Fruit fly (Drosophila melanogaster): Measurements from ENCODE around the gene Jig.

The Jig gene

DNA sequence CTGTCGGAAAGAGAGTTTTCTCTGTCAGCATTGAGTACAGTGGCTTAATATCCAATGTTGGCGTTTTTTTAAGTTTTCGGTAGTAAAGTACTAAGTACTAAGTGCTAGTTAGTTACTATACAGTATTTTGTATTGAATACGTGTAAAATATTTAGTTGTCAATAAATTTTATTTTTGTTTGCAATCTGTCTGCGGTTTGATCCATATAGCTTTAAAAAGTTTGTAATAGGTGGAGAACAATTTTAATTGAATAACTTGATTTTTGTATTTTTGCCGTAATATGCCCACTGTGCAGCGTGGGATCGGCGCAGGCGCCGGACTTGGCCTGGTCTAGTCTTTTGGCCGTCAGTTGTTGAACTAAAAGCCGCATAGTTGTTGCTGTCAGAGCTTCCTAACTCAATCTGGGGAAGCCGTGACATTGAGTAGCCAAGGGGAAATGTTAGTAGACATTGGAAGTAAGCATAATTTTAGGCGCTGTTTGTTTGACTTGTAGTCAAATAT lies 2.3 kb upstream of the Jig start (continued):
- TF ChIP-seq pnt (GFP tag; optimal IDR thresholded peaks at IDR 0.05) (peak; percentile 84), jumu (GFP tag; optimal IDR thresholded peaks at IDR 0.05) (peak; percentile 88), trh (GFP tag; optimal IDR thresholded peaks at IDR 0.05) (peak; percentile 80), chinmo (GFP tag; IDR thresholded peaks at IDR 0.05; ENCODE audit: partially characterized antibody) (no peak), Ravus (GFP tag; IDR thresholded peaks at IDR 0.05) (peak; percentile 62), CG3281 (GFP tag; optimal IDR thresholded peaks at IDR 0.05) (peak; percentile 96), E2f1 (GFP tag; IDR thresholded peaks at IDR 0.05) (peak; percentile 78), CG6791 (GFP tag; IDR thresholded peaks at IDR 0.05; ENCODE audit: partially characterized antibody) (no peak), Trl (optimal IDR thresholded peaks at IDR 0.05) (peak in 1 of 2 experiments; percentile 84), Trl (GFP tag; optimal IDR thresholded peaks at IDR 0.05) (peak; percentile 82), Abd-B (GFP tag; optimal IDR thresholded peaks at IDR 0.05) (peak; percentile 88), CG4617 (GFP tag; optimal IDR thresholded peaks at IDR 0.05; ENCODE audit: borderline replicate concordance) (peak; percentile 59), chm (GFP tag; IDR thresholded peaks at IDR 0.05) (no peak), CG13123 (GFP tag; optimal IDR thresholded peaks at IDR 0.05) (peak; percentile 57), pum (GFP tag; optimal IDR thresholded peaks at IDR 0.05) (peak; percentile 79), BtbVII (GFP tag; optimal IDR thresholded peaks at IDR 0.05) (peak; percentile 92), Oaz (GFP tag; IDR thresholded peaks at IDR 0.05) (peak; percentile 84), CG5245 (GFP tag; optimal IDR thresholded peaks at IDR 0.05) (peak; percentile 82), CG11504 (tag; optimal IDR thresholded peaks at IDR 0.05) (peak; percentile 96), CG8281 (tag; optimal IDR thresholded peaks at IDR 0.05) (peak; percentile 65), gce (GFP tag; IDR thresholded peaks at IDR 0.05) (no peak), CG10565 (GFP tag; optimal IDR thresholded peaks at IDR 0.05) (peak; percentile 52), Myb (GFP tag; optimal IDR thresholded peaks at IDR 0.05) (peak; percentile 80), crc (GFP tag; optimal IDR thresholded peaks at IDR 0.05) (peak; percentile 87), nom (GFP tag; optimal IDR thresholded peaks at IDR 0.05) (no peak), CG6272 (GFP tag; IDR thresholded peaks at IDR 0.05) (peak; percentile 67), knrl (GFP tag; IDR thresholded peaks at IDR 0.05; ENCODE audit: partially characterized antibody) (0 out of 3 replicates have a peak, but pooled peaks have one; percentile 31), Hr78 (GFP tag; optimal IDR thresholded peaks at IDR 0.05) (peak in 1 of 2 experiments; percentile 84), vfl (GFP tag; optimal IDR thresholded peaks at IDR 0.05) (peak; percentile 90), lilli (GFP tag; optimal IDR thresholded peaks at IDR 0.05) (peak; percentile 94), Nf-YC (tag; optimal IDR thresholded peaks at IDR 0.05) (peak; percentile 83), CG15696 (tag; optimal IDR thresholded peaks at IDR 0.05) (peak; percentile 55), CG14860 (GFP tag; IDR thresholded peaks at IDR 0.05; ENCODE audit: partially characterized antibody) (no peak), ftz-f1 (GFP tag; optimal IDR thresholded peaks at IDR 0.05) (peak; percentile 93), Sox100B (GFP tag; optimal IDR thresholded peaks at IDR 0.05) (peak; percentile 97), CG9817 (tag; optimal IDR thresholded peaks at IDR 0.05) (peak; percentile 90), p53 (GFP tag; optimal IDR thresholded peaks at IDR 0.05) (peak; percentile 67), CG12769 (tag; optimal IDR thresholded peaks at IDR 0.05) (peak; percentile 77), grn (GFP tag; optimal IDR thresholded peaks at IDR 0.05) (peak; percentile 38), E2f2 (GFP tag; IDR thresholded peaks at IDR 0.05) (peak; percentile 66), CG11456 (GFP tag; IDR thresholded peaks at IDR 0.05) (peak; percentile 83), her (GFP tag; optimal IDR thresholded peaks at IDR 0.05) (peak; percentile 86), row (GFP tag; IDR thresholded peaks at IDR 0.05) (peak; percentile 90), fd102C (GFP tag; optimal IDR thresholded peaks at IDR 0.05) (no peak), Vsx1 (GFP tag; optimal IDR thresholded peaks at IDR 0.05) (peak; percentile 86), bcd (GFP tag; optimal IDR thresholded peaks at IDR 0.05) (peak; percentile 94), HHEX (GFP tag; optimal IDR thresholded peaks at IDR 0.05) (peak; percentile 94), CG6654 (GFP tag; optimal IDR thresholded peaks at IDR 0.05) (peak; percentile 76), yki (optimal IDR thresholded peaks at IDR 0.05) (no peak), Lhr (GFP tag; optimal IDR thresholded peaks at IDR 0.05) (peak; percentile 58)
